Fruit fly (Drosophila melanogaster) Kc167 (cell line): ENCODE measurements around the gene GluClalpha.

Experiments used
- Myc ChIP-seq: fragments of >200 bp; optimal IDR thresholded peaks from 2 replicates; lab custom pipeline; 2017; ENCODE audit warnings: missing external identifiers
- Sin3A ChIP-seq: fragments of >200 bp; optimal IDR thresholded peaks from 2 replicates; lab custom pipeline; 2018; ENCODE audit warnings: missing external identifiers
- h ChIP-seq: fragments of >200 bp; optimal IDR thresholded peaks from 3 replicates; lab custom pipeline; 2018; ENCODE audit warnings: missing external identifiers
- insv ChIP-seq: fragments of >200 bp; optimal IDR thresholded peaks from 3 replicates; lab custom pipeline; 2018; ENCODE audit warnings: missing external identifiers
- psq ChIP-seq: fragments of >200 bp; optimal IDR thresholded peaks from 2 replicates; lab custom pipeline; 2017; ENCODE audit warnings: missing external identifiers
- ttk ChIP-seq: sonication (Bioruptor generic); optimal IDR thresholded peaks from 2 replicates; lab custom pipeline; 2017; ENCODE audit warnings: missing external identifiers

Gene GluClalpha

DNA sequence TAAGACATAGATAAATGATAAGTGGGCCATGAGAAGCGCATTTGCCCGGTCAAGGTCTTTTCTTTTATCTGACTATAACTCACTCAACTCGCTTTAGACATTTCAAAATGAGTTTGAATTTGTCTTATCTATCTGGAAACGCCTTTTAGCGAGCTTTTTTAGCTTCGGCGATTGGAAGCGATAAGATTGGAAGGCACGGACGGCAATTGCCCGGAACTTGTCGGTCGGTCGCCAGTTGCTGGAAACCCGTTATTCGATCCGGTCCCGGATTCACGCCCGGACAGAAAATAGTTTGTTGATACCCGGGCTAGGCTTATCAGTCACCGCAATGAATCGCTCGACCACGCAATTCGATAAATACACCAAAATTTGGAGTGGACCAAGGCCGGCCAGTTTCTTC, 52.8 kb downstream of the GluClalpha start, which contains the start of gene Acsx4:
Acsx4 (plus strand) TSS at position 233 of the 400 bp plus-strand sequence.
- TF ChIP-seq insv (lab: Kevin White, UChicago) (no peak), ttk (lab: Kevin White, UChicago) (no peak), Sin3A (lab: Kevin White, UChicago) (no peak), psq (lab: Kevin White, UChicago) (no peak), Myc (no peak), h (lab: Kevin White, UChicago) (no peak)

DNA sequence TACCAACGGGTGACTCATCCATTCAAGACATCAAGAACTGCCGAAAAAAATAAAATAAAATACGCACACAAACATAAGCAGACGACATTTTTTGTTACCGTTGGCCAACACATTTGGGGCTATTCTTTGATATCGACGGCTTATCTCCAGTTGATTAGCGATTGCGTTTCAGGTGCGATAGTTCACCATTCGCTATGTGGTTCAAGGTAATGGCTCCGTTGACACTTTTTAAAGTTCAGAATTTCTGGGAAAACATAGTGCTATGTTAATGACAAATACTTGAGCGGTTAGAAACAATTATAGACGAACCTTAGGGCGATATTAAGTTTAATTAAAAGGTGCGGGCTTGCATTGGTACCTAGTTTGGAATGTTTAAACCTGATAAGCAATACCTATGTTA, 54.9 kb downstream of the GluClalpha start:
- TF ChIP-seq Myc (no peak), insv (lab: Kevin White, UChicago) (no peak), h (lab: Kevin White, UChicago) (no peak), psq (lab: Kevin White, UChicago) (no peak), ttk (lab: Kevin White, UChicago) (no peak), Sin3A (lab: Kevin White, UChicago) (no peak)

DNA sequence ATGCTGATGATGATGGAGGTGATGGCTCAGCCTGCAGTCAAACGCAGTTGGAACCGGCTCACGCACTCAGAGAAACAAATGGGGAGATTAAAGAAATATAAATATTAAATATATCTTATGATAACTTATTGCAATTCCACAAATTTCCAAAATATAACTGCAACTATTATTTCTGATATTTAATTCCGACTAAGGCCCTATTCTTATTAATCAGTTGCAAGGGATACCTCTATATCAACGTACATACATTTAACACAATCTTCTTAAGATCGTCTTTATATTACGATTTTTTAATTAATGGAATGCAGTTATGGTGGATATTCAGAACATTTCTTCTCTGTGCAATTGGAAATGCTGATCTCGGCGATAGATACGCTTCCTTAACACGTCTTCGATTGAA, 58.3 kb downstream of the GluClalpha start:
- TF ChIP-seq Myc (no peak), insv (lab: Kevin White, UChicago) (no peak), ttk (lab: Kevin White, UChicago) (no peak), Sin3A (lab: Kevin White, UChicago) (no peak), psq (lab: Kevin White, UChicago) (no peak), h (lab: Kevin White, UChicago) (no peak)

DNA sequence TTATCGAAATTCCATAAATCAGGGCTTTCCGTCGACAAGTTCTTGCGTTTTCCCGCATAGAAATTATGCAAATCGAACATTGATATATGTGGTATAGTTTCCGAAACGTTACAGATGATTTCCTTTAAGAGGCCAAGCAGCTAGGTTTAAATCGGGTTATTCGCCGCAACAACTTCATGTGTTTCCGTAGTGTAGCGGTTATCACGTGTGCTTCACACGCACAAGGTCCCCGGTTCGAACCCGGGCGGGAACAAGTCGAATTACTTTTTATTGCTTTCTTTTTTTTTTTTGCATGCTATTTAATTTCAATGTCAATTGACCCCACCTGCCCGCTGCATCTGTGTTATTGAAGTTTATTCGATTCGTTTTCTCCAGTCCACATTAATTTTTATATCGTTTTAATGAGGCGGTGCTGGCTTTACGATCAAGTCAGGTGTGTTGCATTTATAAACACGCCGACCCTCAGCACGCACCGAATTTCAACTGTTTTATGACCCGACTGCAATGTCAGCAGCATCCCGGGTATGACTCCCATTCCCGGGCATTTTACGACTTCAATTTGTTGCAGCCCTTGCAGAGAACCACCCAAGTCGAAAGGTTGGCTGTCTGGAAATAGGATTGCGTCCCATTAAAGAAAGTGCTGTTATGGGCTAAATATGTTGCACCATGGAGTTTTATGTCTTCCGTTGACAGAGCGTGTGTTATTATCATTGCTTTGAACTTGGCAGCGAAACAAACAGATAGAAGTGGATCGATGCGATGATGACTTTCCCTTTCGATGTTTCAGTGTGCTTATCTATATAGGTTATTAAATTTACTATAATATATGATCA, 59.6 kb downstream of the GluClalpha start:
- TF ChIP-seq insv (lab: Kevin White, UChicago) (no peak), Myc (no peak), h (lab: Kevin White, UChicago) (no peak)

DNA sequence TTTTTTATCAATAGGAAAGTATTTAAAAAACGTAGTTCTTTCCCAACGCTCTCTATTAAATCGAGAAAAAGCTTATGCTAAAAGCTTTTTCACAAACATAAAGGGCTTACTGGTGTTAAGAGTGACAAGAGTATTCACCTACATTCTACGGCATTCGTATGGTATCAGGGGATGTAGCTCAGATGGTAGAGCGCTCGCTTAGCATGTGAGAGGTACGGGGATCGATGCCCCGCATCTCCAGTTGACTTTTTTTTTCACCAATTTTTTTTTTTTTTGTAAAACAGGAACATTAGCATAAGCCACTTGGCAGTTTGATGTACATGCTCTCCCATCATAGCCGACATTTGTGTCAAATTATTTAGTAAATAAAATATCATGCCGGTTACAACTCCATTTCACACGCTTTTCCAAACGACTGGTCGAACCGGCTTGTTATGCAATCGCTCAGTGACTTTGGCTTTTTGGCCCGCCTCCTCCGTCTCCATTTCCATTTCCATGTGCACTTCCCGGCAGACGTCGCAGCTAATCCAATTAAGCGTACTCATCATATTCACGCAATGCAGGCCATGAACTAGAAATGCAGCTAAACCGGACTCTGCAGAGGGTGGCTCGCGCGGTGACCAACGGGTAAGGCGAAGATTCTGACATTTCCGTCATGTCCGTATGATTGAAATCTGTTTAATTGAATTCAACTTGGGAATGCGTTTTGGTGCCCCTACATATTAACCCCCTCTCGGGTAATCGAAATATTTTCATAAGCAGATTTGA, 60.5 kb downstream of the GluClalpha start:
- no peak for TF ChIP-seq Sin3A (lab: Kevin White, UChicago)
- no peak for TF ChIP-seq h (lab: Kevin White, UChicago)
- TF ChIP-seq ttk (lab: Kevin White, UChicago), result no peak
- no peak for TF ChIP-seq psq (lab: Kevin White, UChicago)
- TF ChIP-seq insv (lab: Kevin White, UChicago), result no peak
- no peak for TF ChIP-seq Myc

DNA sequence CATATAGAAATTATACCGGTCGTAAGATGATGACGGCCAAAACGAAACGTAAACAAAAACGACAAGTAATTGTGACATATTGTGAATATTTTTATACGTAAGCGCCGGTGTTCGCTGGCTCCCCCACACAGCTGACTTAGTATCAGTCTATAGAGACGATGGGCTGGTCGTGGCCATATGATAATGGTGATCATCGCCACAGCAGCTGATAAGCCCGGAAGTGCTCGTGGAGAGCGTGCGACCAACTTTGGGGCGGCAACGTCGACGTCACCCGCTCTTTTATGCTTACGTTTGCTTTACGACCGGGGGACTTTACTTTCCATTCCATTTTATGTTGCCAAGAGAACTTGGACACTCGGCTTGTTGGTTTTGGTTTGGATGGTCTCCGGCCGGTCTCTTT, 62.2 kb downstream of the GluClalpha start:
- TF ChIP-seq h (lab: Kevin White, UChicago), result no peak
- no peak for TF ChIP-seq insv (lab: Kevin White, UChicago)
- TF ChIP-seq psq (lab: Kevin White, UChicago), result no peak
- TF ChIP-seq Sin3A (lab: Kevin White, UChicago), result no peak
- TF ChIP-seq ttk (lab: Kevin White, UChicago), result no peak
- no peak for TF ChIP-seq Myc

DNA sequence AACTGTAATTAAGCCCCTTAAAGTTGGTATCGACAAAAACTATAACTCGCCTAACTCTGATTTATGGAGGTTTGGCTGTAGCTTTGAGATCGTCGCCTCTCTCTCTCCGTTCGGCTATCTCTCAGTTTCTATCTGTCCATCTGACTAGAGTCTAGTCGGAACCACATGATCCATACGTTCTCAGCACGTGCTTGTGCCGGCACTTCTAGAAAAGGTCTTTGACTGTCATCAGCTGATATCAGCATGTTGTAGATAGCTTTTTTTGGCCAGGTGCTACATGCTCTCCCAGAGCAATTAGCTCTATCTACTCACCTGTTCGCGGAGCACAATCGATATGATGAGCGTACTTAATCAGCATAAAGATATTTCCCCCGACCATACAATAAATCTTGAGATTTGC, 63.1 kb downstream of the GluClalpha start:
- TF ChIP-seq h (lab: Kevin White, UChicago), result no peak
- TF ChIP-seq ttk (lab: Kevin White, UChicago), result no peak
- TF ChIP-seq insv (lab: Kevin White, UChicago), result no peak
- no peak for TF ChIP-seq Myc
- TF ChIP-seq psq (lab: Kevin White, UChicago), result no peak
- no peak for TF ChIP-seq Sin3A (lab: Kevin White, UChicago)

DNA sequence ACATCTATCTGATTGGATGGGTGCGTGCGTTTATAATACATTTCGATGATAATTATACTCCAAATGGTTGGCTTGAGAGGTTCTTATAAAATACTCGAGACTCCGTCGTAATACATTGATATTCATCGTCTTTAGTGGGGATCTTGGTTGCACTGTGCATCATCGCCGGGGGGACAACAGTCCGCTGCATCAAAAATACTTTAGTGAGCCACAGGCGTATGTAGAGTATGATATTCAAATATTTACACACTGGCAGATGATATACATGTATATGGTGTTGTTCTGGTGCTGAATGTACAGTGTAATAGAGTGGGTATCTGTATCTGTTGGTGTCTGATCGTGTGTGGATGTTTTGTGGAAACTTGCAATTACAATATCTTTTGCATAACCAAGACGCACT, 64.8 kb downstream of the GluClalpha start:
- no peak for TF ChIP-seq psq (lab: Kevin White, UChicago)
- TF ChIP-seq Sin3A (lab: Kevin White, UChicago), result no peak
- no peak for TF ChIP-seq Myc
- no peak for TF ChIP-seq insv (lab: Kevin White, UChicago)
- no peak for TF ChIP-seq h (lab: Kevin White, UChicago)
- TF ChIP-seq ttk (lab: Kevin White, UChicago), result no peak

DNA sequence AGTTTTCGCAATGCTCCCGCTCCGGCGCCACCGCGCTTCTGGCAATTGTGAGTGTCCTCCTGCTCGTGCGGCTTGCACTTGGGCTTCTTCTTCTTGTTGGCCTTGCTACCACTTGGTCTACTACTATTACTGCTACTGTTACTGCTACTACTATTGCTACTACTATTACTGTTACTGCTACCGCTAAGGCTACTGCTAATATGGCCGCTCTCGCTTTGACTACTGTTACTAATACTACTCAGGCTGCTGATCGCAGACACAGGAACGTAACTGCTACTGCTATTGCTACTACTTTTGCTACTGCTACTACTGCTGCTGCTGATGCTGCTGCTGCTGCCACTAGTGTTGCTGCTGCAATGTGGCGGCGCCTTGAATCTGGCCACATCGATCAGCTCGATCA, 66.3 kb downstream of the GluClalpha start:
- no peak for TF ChIP-seq psq (lab: Kevin White, UChicago)
- TF ChIP-seq ttk (lab: Kevin White, UChicago), result no peak
- TF ChIP-seq Sin3A (lab: Kevin White, UChicago), result no peak
- TF ChIP-seq insv (lab: Kevin White, UChicago), result no peak
- no peak for TF ChIP-seq Myc
- TF ChIP-seq h (lab: Kevin White, UChicago), result no peak

DNA sequence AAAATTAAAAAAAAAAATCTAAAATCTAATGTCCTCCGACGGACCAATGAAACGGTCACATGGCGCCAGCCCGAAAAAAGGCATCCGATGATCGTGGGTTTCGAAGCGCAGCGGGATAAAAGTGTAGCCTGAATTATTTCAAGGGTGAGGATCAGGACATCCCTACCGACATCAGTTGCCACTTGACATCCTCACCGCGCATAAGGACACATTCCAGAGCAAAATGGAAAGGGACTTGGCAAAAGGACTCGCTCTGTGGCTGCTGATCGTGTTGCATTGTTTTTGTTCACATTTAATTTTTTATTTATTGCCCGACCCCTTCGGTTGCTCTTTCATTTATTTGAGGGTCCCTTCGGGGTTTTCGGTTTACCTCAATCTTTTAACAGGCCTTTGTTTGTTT, 69.1 kb downstream of the GluClalpha start:
- no peak for TF ChIP-seq Sin3A (lab: Kevin White, UChicago)
- no peak for TF ChIP-seq Myc
- TF ChIP-seq insv (lab: Kevin White, UChicago), result no peak
- no peak for TF ChIP-seq ttk (lab: Kevin White, UChicago)
- TF ChIP-seq h (lab: Kevin White, UChicago), result no peak
- no peak for TF ChIP-seq psq (lab: Kevin White, UChicago)

DNA sequence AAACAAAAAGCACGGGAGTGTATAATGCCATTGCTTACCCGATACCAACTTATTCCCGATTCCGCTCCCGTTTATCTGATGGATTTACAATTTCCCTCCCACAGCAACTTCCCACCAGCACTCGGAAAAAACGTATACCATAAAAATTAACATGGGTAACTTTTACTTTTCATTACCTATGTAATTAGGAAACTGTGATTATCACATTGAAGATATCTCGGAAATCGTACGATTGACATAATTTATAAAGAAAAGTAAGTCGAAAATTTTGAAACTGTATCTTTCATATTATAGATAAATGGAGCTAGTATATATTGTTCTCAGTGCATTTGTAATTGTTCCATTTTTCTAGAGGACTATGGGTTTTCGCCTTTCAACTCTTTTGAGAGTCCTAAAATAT, 71.2 kb downstream of the GluClalpha start:
- no peak for TF ChIP-seq insv (lab: Kevin White, UChicago)
- no peak for TF ChIP-seq Myc
- TF ChIP-seq h (lab: Kevin White, UChicago), result no peak
- TF ChIP-seq ttk (lab: Kevin White, UChicago), result no peak
- TF ChIP-seq Sin3A (lab: Kevin White, UChicago), result no peak
- no peak for TF ChIP-seq psq (lab: Kevin White, UChicago)
